Fruit fly (Drosophila melanogaster) whole organism, prepupa: ENCODE measurements around the gene Tdg.

Experiments used
- Blimp-1 ChIP-seq: fragments of 200-800 bp; sonication (Bioruptor generic); optimal IDR thresholded peaks from 3 replicates; lab custom pipeline; 2017; ENCODE audit warnings: missing biosample characterization, missing genetic modification characterization, mild to moderate bottlenecking, moderate library complexity, missing genetic modification reagents
- CG10669 ChIP-seq: fragments of 200-800 bp; sonication (Bioruptor generic); optimal IDR thresholded peaks from 3 replicates; lab custom pipeline; 2018; ENCODE audit warnings: missing biosample characterization, mild to moderate bottlenecking, missing genetic modification characterization, moderate library complexity
- CG11762 ChIP-seq: fragments of 200-800 bp; sonication (Bioruptor generic); optimal IDR thresholded peaks from 3 replicates; lab custom pipeline; 2016; ENCODE audit warnings: missing biosample characterization, missing genetic modification characterization; ENCODE audit not compliant: insufficient read depth
- CG15336 ChIP-seq: fragments of 200-800 bp; sonication (Bioruptor generic); IDR thresholded peaks from 2 replicates; pipeline ENCODE4 v1.3.6; 2022; ENCODE audit warnings: missing biosample characterization, missing genetic modification characterization
- CG1621 ChIP-seq: fragments of 200-800 bp; sonication (Bioruptor generic); optimal IDR thresholded peaks from 3 replicates; lab custom pipeline; 2018; ENCODE audit warnings: missing biosample characterization, mild to moderate bottlenecking, missing genetic modification characterization
- CG16779 ChIP-seq: fragments of 200-800 bp; sonication (Bioruptor generic); optimal IDR thresholded peaks from 3 replicates; lab custom pipeline; 2017; ENCODE audit warnings: missing biosample characterization, mild to moderate bottlenecking, missing genetic modification characterization
- CG3032 ChIP-seq: fragments of 200-800 bp; optimal IDR thresholded peaks from 2 replicates; lab custom pipeline; 2019; ENCODE audit warnings: missing biosample characterization, mild to moderate bottlenecking, missing genetic modification characterization, moderate library complexity
- CG31627 ChIP-seq: fragments of 200-800 bp; sonication (Bioruptor generic); optimal IDR thresholded peaks from 3 replicates; lab custom pipeline; 2016; ENCODE audit warnings: missing biosample characterization, missing genetic modification characterization
- CG32006 ChIP-seq: fragments of 200-800 bp; sonication (Bioruptor generic); optimal IDR thresholded peaks from 3 replicates; lab custom pipeline; 2017; ENCODE audit warnings: missing biosample characterization, mild to moderate bottlenecking, missing genetic modification characterization
- CG3919 ChIP-seq: fragments of 200-800 bp; sonication (Bioruptor generic); optimal IDR thresholded peaks from 3 replicates; lab custom pipeline; 2016; ENCODE audit warnings: missing biosample characterization, missing genetic modification characterization
- CG4318 ChIP-seq: fragments of 200-800 bp; sonication (Bioruptor generic); optimal IDR thresholded peaks from 3 replicates; lab custom pipeline; 2017; ENCODE audit warnings: missing biosample characterization, mild to moderate bottlenecking, missing genetic modification characterization
- CG6276 ChIP-seq: fragments of 200-800 bp; sonication (Bioruptor generic); optimal IDR thresholded peaks from 2 replicates; lab custom pipeline; 2017; ENCODE audit warnings: missing biosample characterization, mild to moderate bottlenecking, missing genetic modification characterization
- CG6792 ChIP-seq: fragments of 200-800 bp; sonication (Bioruptor generic); optimal IDR thresholded peaks from 3 replicates; lab custom pipeline; 2016; ENCODE audit warnings: missing biosample characterization, missing genetic modification characterization
- CG6808 ChIP-seq: fragments of 200-800 bp; sonication (Bioruptor generic); optimal IDR thresholded peaks from 3 replicates; lab custom pipeline; 2017; ENCODE audit warnings: missing biosample characterization, missing genetic modification characterization, mild to moderate bottlenecking, moderate library complexity, missing genetic modification reagents
- CG6854 ChIP-seq: fragments of 200-800 bp; sonication (Bioruptor generic); optimal IDR thresholded peaks from 2 replicates; lab custom pipeline; 2017; ENCODE audit warnings: missing biosample characterization, mild to moderate bottlenecking, missing genetic modification characterization
- CG7368 ChIP-seq: fragments of 200-800 bp; sonication (Bioruptor generic); optimal IDR thresholded peaks from 3 replicates; lab custom pipeline; 2016; ENCODE audit warnings: missing biosample characterization, missing genetic modification characterization
- CG8119 ChIP-seq: fragments of 200-800 bp; sonication (Bioruptor generic); IDR thresholded peaks from 3 replicates; pipeline ENCODE4 v1.3.6; 2022; ENCODE audit warnings: missing biosample characterization, missing genetic modification characterization
- CG8319 ChIP-seq: fragments of 200-800 bp; sonication (Bioruptor generic); optimal IDR thresholded peaks from 3 replicates; lab custom pipeline; 2016; ENCODE audit warnings: missing biosample characterization, missing genetic modification characterization
- CG8632 ChIP-seq: fragments of 200-800 bp; sonication (Bioruptor generic); optimal IDR thresholded peaks from 3 replicates; lab custom pipeline; 2016; ENCODE audit warnings: missing biosample characterization, missing genetic modification characterization
- Eip75B ChIP-seq: fragments of 200-800 bp; sonication (Bioruptor generic); optimal IDR thresholded peaks from 3 replicates; lab custom pipeline; 2016; ENCODE audit warnings: missing biosample characterization, missing genetic modification characterization
- Eip78C ChIP-seq: fragments of 200-800 bp; sonication (Bioruptor generic); peaks from one replicate; lab custom pipeline; 2016; ENCODE audit warnings: missing biosample characterization, missing genetic modification characterization
- Ets96B ChIP-seq: fragments of 200-800 bp; optimal IDR thresholded peaks from 2 replicates; lab custom pipeline; 2019; ENCODE audit warnings: missing biosample characterization, mild to moderate bottlenecking, missing genetic modification characterization, moderate library complexity
- Gug ChIP-seq: fragments of 200-800 bp; sonication (Bioruptor generic); IDR thresholded peaks from 2 replicates; pipeline ENCODE4 v1.3.6; 2022; ENCODE audit warnings: missing biosample characterization, missing genetic modification characterization
- Hr4 ChIP-seq: fragments of 200-800 bp; sonication (Bioruptor generic); optimal IDR thresholded peaks from 3 replicates; lab custom pipeline; 2016; ENCODE audit warnings: missing biosample characterization, missing genetic modification characterization
- Smox ChIP-seq: fragments of 200-800 bp; sonication (Bioruptor generic); optimal IDR thresholded peaks from 3 replicates; lab custom pipeline; 2016; ENCODE audit warnings: missing biosample characterization, missing genetic modification characterization
- Sox102F ChIP-seq: fragments of 200-800 bp; sonication (Bioruptor generic); optimal IDR thresholded peaks from 2 replicates; lab custom pipeline; 2016; ENCODE audit warnings: missing biosample characterization, mild to moderate bottlenecking, missing genetic modification characterization
- Sox14 ChIP-seq: fragments of 200-800 bp; sonication (Bioruptor generic); optimal IDR thresholded peaks from 3 replicates; lab custom pipeline; 2016; ENCODE audit warnings: missing biosample characterization, missing genetic modification characterization
- Sox15 ChIP-seq: fragments of 200-800 bp; sonication (Bioruptor generic); optimal IDR thresholded peaks from 3 replicates; lab custom pipeline; 2016; ENCODE audit warnings: missing biosample characterization, missing genetic modification characterization
- acj6 ChIP-seq: fragments of 200-800 bp; sonication (Bioruptor generic); optimal IDR thresholded peaks from 3 replicates; lab custom pipeline; 2016; ENCODE audit warnings: missing biosample characterization, missing genetic modification characterization
- cyc ChIP-seq: fragments of 200-800 bp; sonication (Bioruptor generic); optimal IDR thresholded peaks from 3 replicates; lab custom pipeline; 2016; ENCODE audit warnings: missing biosample characterization, missing genetic modification characterization
- dsx ChIP-seq: fragments of 200-800 bp; optimal IDR thresholded peaks from 3 replicates; lab custom pipeline; 2019; ENCODE audit warnings: missing biosample characterization, mild to moderate bottlenecking, missing genetic modification characterization, moderate library complexity; ENCODE audit not compliant: poor library complexity, severe bottlenecking
- eg ChIP-seq: fragments of 200-800 bp; sonication (Bioruptor generic); IDR thresholded peaks from 3 replicates; pipeline ENCODE4 v1.3.6; 2022; ENCODE audit warnings: missing biosample characterization, missing genetic modification characterization
- esn ChIP-seq: fragments of 200-800 bp; sonication (Bioruptor generic); optimal IDR thresholded peaks from 2 replicates; lab custom pipeline; 2016; ENCODE audit warnings: missing biosample characterization, mild to moderate bottlenecking, missing genetic modification characterization, moderate library complexity
- fd59A ChIP-seq: fragments of 200-800 bp; sonication (Bioruptor generic); optimal IDR thresholded peaks from 2 replicates; lab custom pipeline; 2017; ENCODE audit warnings: missing biosample characterization, mild to moderate bottlenecking, missing genetic modification characterization, missing genetic modification reagents
- fkh ChIP-seq: fragments of 200-800 bp; sonication (Bioruptor generic); optimal IDR thresholded peaks from 3 replicates; lab custom pipeline; 2017; ENCODE audit warnings: missing biosample characterization, mild to moderate bottlenecking, missing genetic modification characterization, moderate library complexity
- lz ChIP-seq: fragments of 200-800 bp; sonication (Bioruptor generic); optimal IDR thresholded peaks from 3 replicates; lab custom pipeline; 2016; ENCODE audit warnings: missing biosample characterization, missing genetic modification characterization
- pdm3 ChIP-seq: fragments of 200-800 bp; sonication (Bioruptor generic); optimal IDR thresholded peaks from 3 replicates; lab custom pipeline; 2016; ENCODE audit warnings: missing biosample characterization, missing genetic modification characterization
- salr ChIP-seq, 2 experiments: fragments of 200-800 bp; sonication (Bioruptor generic); optimal IDR thresholded peaks; 3 replicates each; lab custom pipeline; 2016 to 2018; ENCODE audit warnings: missing biosample characterization in 2 of 2, missing genetic modification characterization in 2 of 2, mild to moderate bottlenecking in 1 of 2
- ss ChIP-seq, 2 experiments: fragments of 200-800 bp; sonication (Bioruptor generic); optimal IDR thresholded peaks; 2 replicates in 1 of 2; 3 replicates in 1 of 2; lab custom pipeline; 2017 to 2018; ENCODE audit warnings: mild to moderate bottlenecking in 2 of 2, missing biosample characterization in 2 of 2, missing genetic modification characterization in 2 of 2, moderate library complexity in 1 of 2
- svp ChIP-seq: fragments of 200-800 bp; sonication (Bioruptor generic); peaks from one replicate; lab custom pipeline; 2016; ENCODE audit warnings: missing biosample characterization, missing genetic modification characterization
- topi ChIP-seq: fragments of 200-800 bp; sonication (Bioruptor generic); optimal IDR thresholded peaks from 3 replicates; lab custom pipeline; 2016; ENCODE audit warnings: missing biosample characterization, missing genetic modification characterization

Tdg gene

DNA sequence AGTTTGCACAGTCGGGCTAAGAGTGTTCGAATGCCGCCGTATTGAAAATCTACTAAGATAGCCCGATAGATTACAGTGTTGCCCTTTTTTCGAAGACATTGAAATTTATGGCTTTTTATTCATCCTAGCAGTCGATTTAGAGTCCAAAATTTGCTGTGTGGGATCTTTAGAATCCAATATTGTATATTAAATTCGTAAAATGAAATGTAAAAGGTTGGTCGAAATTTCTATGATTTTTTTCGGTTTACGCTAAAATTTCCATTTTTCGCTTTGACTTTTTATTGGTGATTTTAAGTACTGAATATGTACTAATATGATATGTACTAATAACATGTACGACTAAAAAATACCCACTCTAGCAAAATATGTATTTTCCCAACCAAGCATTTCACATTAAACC is 9.6 kb upstream of the Tdg start:
- TF ChIP-seq Hr4 (GFP tag; lab: Kevin White, UChicago) = no peak
- no peak for TF ChIP-seq salr (GFP tag; optimal IDR thresholded peaks at IDR 0.05; lab: Kevin White, UChicago)
- TF ChIP-seq CG8319 (GFP tag; lab: Kevin White, UChicago) = no peak
- no peak for TF ChIP-seq cyc (GFP tag; lab: Kevin White, UChicago)
- no peak for TF ChIP-seq CG6792 (GFP tag; lab: Kevin White, UChicago)
- no peak for TF ChIP-seq CG4318 (GFP tag; lab: Kevin White, UChicago)

DNA sequence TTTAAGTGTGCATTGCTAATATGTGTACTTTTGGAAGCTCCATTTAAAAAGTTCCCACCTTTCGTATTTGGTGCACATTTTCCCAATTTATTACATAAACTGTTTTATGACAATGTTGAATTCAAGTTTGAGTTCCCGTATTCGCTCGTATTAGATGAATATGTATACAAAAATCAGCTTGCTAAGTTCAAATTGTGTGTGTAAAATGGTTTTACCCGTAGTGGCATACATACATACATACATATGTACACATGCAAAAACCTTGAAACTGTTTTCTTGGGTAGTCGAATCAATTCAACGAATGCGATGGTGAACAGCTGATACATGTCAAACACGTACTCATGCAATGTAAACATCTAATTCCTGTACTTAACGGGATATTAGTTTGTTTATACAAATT is 802 bp upstream of the Tdg start:
- TF ChIP-seq CG8632 (GFP tag; lab: Kevin White, UChicago) = peak; percentile 21
- no peak for TF ChIP-seq fd59A (GFP tag; lab: Kevin White, UChicago)
- no peak for TF ChIP-seq Gug (GFP tag; lab: Robert Waterston, UW)
- no peak for TF ChIP-seq CG3919 (GFP tag; lab: Kevin White, UChicago)
- TF ChIP-seq Sox14 = no peak
- TF ChIP-seq eg (GFP tag; lab: Robert Waterston, UW) = no peak
- peak; percentile 77 for TF ChIP-seq Eip78C (GFP tag; lab: Kevin White, UChicago)
- no peak for TF ChIP-seq CG10669
- no peak for TF ChIP-seq Hr4 (GFP tag; lab: Kevin White, UChicago)
- TF ChIP-seq CG16779 = no peak
- TF ChIP-seq CG8319 (GFP tag; lab: Kevin White, UChicago) = no peak

DNA sequence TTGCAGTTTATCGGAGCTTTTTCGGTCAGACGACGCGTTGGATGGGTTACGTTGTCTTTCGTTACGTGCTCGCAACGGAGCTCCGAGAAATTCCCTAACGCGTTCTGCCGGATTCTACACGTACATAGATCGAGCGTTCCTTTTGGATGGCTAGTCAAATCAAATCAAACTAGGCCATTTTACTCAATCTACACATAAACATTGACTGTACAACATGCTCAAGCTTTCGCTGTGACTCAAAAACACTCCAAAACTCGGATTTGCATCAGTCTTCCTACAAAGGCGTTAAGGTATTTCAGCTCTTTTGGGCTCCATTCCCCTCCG is 187 bp upstream of the Tdg start, which contains the start of gene Pur-alpha:
Gene Pur-alpha, plus strand, starts transcription at position 138 of the 324 bp plus-strand sequence.
- TF ChIP-seq CG6276 (GFP tag; lab: Kevin White, UChicago) (peak; percentile 33), svp (peak; percentile 40), dsx (GFP tag; lab: Kevin White, UChicago) (peak; percentile 51), lz (GFP tag; lab: Kevin White, UChicago) (no peak), CG3032 (peak; percentile 11), fkh (GFP tag; lab: Kevin White, UChicago) (peak; percentile 68), CG3919 (GFP tag; lab: Kevin White, UChicago) (no peak), CG6808 (GFP tag; lab: Kevin White, UChicago) (peak; percentile 24)

DNA sequence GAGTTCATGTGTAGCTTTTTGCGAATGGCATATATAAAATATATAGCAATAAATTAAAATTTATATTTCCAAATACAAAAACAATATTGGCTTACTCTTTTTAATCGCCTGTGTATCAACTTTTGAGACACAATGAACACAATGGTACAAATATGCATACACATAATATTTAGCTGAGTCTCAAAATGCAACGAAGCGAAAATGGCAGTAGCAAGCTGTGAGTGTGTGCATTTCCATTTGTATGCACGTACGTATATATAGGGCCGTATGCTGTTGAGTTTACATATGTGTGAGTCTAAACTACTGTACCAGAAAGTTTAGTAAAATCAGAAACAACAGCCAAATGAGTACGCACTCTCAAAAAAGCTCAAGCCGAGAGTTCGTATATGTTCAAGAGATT is 2.9 kb downstream of the Tdg start:
- TF ChIP-seq topi (GFP tag; lab: Kevin White, UChicago) (no peak), Sox14 (no peak)
- TF ChIP-seq, all 60 proteins: peak for 0

DNA sequence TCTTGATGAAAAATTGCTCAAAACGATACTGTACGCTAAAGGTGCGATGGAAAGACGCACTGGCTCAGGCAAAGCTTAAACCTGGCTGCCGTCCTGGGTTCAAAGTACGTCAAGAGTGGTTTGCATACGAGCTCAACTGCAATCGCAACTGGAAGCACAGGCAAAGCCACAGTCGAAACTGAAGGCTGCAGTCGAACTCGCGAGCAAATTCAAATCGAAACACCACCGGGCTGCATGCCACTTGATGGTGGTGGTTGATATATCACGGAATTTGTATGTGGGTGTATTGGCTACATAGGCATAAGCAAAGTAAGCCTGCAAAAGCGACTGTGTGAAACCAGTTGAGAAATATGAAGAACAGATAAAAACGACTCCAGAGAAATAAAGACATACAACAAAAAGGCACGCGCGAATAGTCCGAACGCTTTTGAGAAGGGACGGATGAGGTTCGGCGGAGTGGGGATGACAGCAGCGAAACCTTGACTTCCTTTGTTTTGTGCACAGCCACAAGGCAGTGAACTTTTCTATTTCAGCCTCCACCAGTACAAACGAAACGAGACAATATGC is 38.1 kb downstream of the Tdg start:
- no peak for TF ChIP-seq CG11762 (GFP tag; lab: Kevin White, UChicago)
- TF ChIP-seq CG1621 = peak; percentile 35
- TF ChIP-seq cyc (GFP tag; lab: Kevin White, UChicago) = no peak
- TF ChIP-seq fd59A (GFP tag; lab: Kevin White, UChicago) = no peak
- TF ChIP-seq CG8119 (GFP tag; lab: Robert Waterston, UW) = no peak
- no peak for TF ChIP-seq CG7368 (GFP tag; lab: Kevin White, UChicago)
- TF ChIP-seq Blimp-1 = no peak
- no peak for TF ChIP-seq fkh (GFP tag; lab: Kevin White, UChicago)
- TF ChIP-seq Eip78C (GFP tag; lab: Kevin White, UChicago) = peak; percentile 55
- no peak for TF ChIP-seq CG8632 (GFP tag; lab: Kevin White, UChicago)
- TF ChIP-seq CG8319 (GFP tag; lab: Kevin White, UChicago) = no peak
- no peak for TF ChIP-seq CG3032
- no peak for TF ChIP-seq Gug (GFP tag; lab: Robert Waterston, UW)
- TF ChIP-seq CG32006 = no peak
- TF ChIP-seq Sox102F (GFP tag; lab: Kevin White, UChicago) = no peak
- peak; percentile 22 for TF ChIP-seq Eip75B (GFP tag; lab: Kevin White, UChicago)
- TF ChIP-seq CG31627 = no peak
- peak; percentile 44 for TF ChIP-seq CG6854 (GFP tag; lab: Kevin White, UChicago)
- no peak for TF ChIP-seq acj6 (GFP tag; lab: Kevin White, UChicago)
- no peak for TF ChIP-seq eg (GFP tag; lab: Robert Waterston, UW)
- TF ChIP-seq CG6792 (GFP tag; lab: Kevin White, UChicago) = no peak
- no peak for TF ChIP-seq Sox15 (GFP tag; lab: Kevin White, UChicago)
- no peak for TF ChIP-seq Ets96B (tag; lab: Kevin White, UChicago)
- no peak for TF ChIP-seq CG15336
- no peak for TF ChIP-seq pdm3
- TF ChIP-seq dsx (GFP tag; lab: Kevin White, UChicago) = peak; percentile 45
- no peak for TF ChIP-seq esn (GFP tag; lab: Kevin White, UChicago)
- TF ChIP-seq ss (GFP tag; optimal IDR thresholded peaks at IDR 0.05; lab: Kevin White, UChicago) = peak; percentile 42 to 67
- no peak for TF ChIP-seq CG3919 (GFP tag; lab: Kevin White, UChicago)
- no peak for TF ChIP-seq topi (GFP tag; lab: Kevin White, UChicago)
- no peak for TF ChIP-seq Smox
